Worm (Caenorhabditis elegans) whole organism, L1 larva: ENCODE results near the gene nspb-7.

Source experiments
- C34B4.2 ChIP-seq: sonication (generic microtip); optimal IDR thresholded peaks from 2 replicates; lab custom pipeline; 2017; ENCODE audit warnings: mild to moderate bottlenecking, missing genetic modification characterization, missing compliant biosample characterization
- F16B12.6 ChIP-seq: fragments of 150-350 bp; optimal IDR thresholded peaks from 2 replicates; lab custom pipeline; 2014; ENCODE audit warnings: missing biosample characterization, missing genetic modification characterization
- Y116A8C.19 ChIP-seq: sonication (generic microtip); optimal IDR thresholded peaks from 2 replicates; lab custom pipeline; 2016; ENCODE audit warnings: missing compliant biosample characterization, missing genetic modification characterization, borderline replicate concordance
- aha-1 ChIP-seq: fragments of 150-350 bp; optimal IDR thresholded peaks from 2 replicates; lab custom pipeline; 2014; ENCODE audit warnings: missing biosample characterization, missing genetic modification characterization
- alr-1 ChIP-seq: fragments of 200-800 bp; sonication (Bioruptor generic); optimal IDR thresholded peaks from 2 replicates; lab custom pipeline; 2018; ENCODE audit warnings: borderline replicate concordance, mild to moderate bottlenecking, missing genetic modification characterization, missing compliant biosample characterization
- ama-1 ChIP-seq: fragments of 150-350 bp; optimal IDR thresholded peaks from 2 replicates; lab custom pipeline; 2014
- ceh-63 ChIP-seq: fragments of 200-800 bp; sonication (Bioruptor generic); optimal IDR thresholded peaks from 2 replicates; lab custom pipeline; 2018; ENCODE audit warnings: mild to moderate bottlenecking, missing genetic modification characterization, missing compliant biosample characterization
- ceh-8 ChIP-seq: fragments of 200-800 bp; sonication (Bioruptor generic); optimal IDR thresholded peaks from 2 replicates; lab custom pipeline; 2018; ENCODE audit warnings: mild to moderate bottlenecking, missing genetic modification characterization, moderate library complexity, missing compliant biosample characterization
- ceh-82 ChIP-seq, 3 experiments: fragments of 150-350 bp in 1 of 3; sonication (generic microtip) in 2 of 3; optimal IDR thresholded peaks; 2 replicates each; lab custom pipeline; 2014 to 2017; ENCODE audit warnings: missing biosample characterization in 3 of 3, missing genetic modification characterization in 3 of 3
- ceh-90 ChIP-seq: sonication (generic microtip); optimal IDR thresholded peaks from 2 replicates; lab custom pipeline; 2016; ENCODE audit warnings: missing genetic modification characterization, missing compliant biosample characterization
- ces-1 ChIP-seq: fragments of 150-350 bp; optimal IDR thresholded peaks from 2 replicates; lab custom pipeline; 2014; ENCODE audit warnings: missing biosample characterization, missing genetic modification reagents, missing genetic modification characterization
- efl-3 ChIP-seq: fragments of 200-800 bp; sonication (Bioruptor generic); optimal IDR thresholded peaks from 2 replicates; lab custom pipeline; 2018; ENCODE audit warnings: mild to moderate bottlenecking, missing genetic modification characterization, missing compliant biosample characterization
- egl-13 ChIP-seq: sonication (generic microtip); optimal IDR thresholded peaks from 2 replicates; lab custom pipeline; 2016; ENCODE audit warnings: missing genotype, missing genetic modification reagents, missing genetic modification characterization, missing compliant biosample characterization
- egl-27 ChIP-seq, 2 experiments: fragments of 150-350 bp in 1 of 2; sonication (generic microtip); optimal IDR thresholded peaks; 3 replicates each; lab custom pipeline; 2017 to 2018; ENCODE audit warnings: missing biosample characterization in 2 of 2, missing genetic modification characterization in 2 of 2, missing genetic modification reagents in 2 of 2
- elt-3 ChIP-seq, 6 experiments: fragments of 150-350 bp in 1 of 6; sonication (generic microtip); optimal IDR thresholded peaks; 2 replicates each; lab custom pipeline; 2017 to 2018; ENCODE audit warnings: missing biosample characterization in 6 of 6, missing genetic modification characterization in 6 of 6, inconsistent platforms in 1 of 6
- ets-5 ChIP-seq: fragments of 200-800 bp; sonication (Bioruptor generic); IDR thresholded peaks from 2 replicates; pipeline ENCODE4 v1.3.6; 2022; ENCODE audit warnings: missing genetic modification characterization, missing compliant biosample characterization
- fkh-10 ChIP-seq: sonication (generic microtip); optimal IDR thresholded peaks from 2 replicates; lab custom pipeline; 2017; ENCODE audit warnings: missing biosample characterization, missing genetic modification reagents, missing genetic modification characterization
- fkh-4 ChIP-seq: sonication (generic microtip); optimal IDR thresholded peaks from 2 replicates; lab custom pipeline; 2016; ENCODE audit warnings: missing compliant biosample characterization, missing genetic modification characterization, borderline replicate concordance
- fkh-8 ChIP-seq: sonication (generic microtip); optimal IDR thresholded peaks from 2 replicates; lab custom pipeline; 2016; ENCODE audit warnings: mild to moderate bottlenecking, missing genetic modification characterization, missing compliant biosample characterization
- fos-1 ChIP-seq: fragments of 150-350 bp; optimal IDR thresholded peaks from 2 replicates; lab custom pipeline; 2014; ENCODE audit warnings: missing biosample characterization, missing genetic modification characterization
- grh-1 ChIP-seq: fragments of 200-800 bp; sonication (Bioruptor generic); IDR thresholded peaks from 2 replicates; pipeline ENCODE4 v1.3.6; 2022; ENCODE audit warnings: missing genetic modification reagents, missing genetic modification characterization, missing compliant biosample characterization
- hlh-17 ChIP-seq: fragments of 200-800 bp; sonication (Bioruptor generic); optimal IDR thresholded peaks from 2 replicates; lab custom pipeline; 2018; ENCODE audit warnings: missing genetic modification characterization, mild to moderate bottlenecking, missing compliant biosample characterization, moderate library complexity, borderline replicate concordance
- hpl-2 ChIP-seq: fragments of 150-350 bp; optimal IDR thresholded peaks from 2 replicates; lab custom pipeline; 2014; ENCODE audit warnings: missing biosample characterization, missing genetic modification reagents, missing genetic modification characterization
- jun-1 ChIP-seq: fragments of 150-350 bp; optimal IDR thresholded peaks from 2 replicates; lab custom pipeline; 2014; ENCODE audit warnings: missing biosample characterization, missing genetic modification reagents, missing genetic modification characterization
- lin-13 ChIP-seq: fragments of 150-350 bp; optimal IDR thresholded peaks from 2 replicates; lab custom pipeline; 2014; ENCODE audit warnings: missing biosample characterization, missing genetic modification reagents, missing genetic modification characterization
- lin-15B ChIP-seq: fragments of 150-350 bp; sonication (generic microtip); optimal IDR thresholded peaks from 3 replicates; lab custom pipeline; 2014; ENCODE audit warnings: missing biosample characterization, missing genetic modification characterization
- lin-35 ChIP-seq, 2 experiments: fragments of 150-350 bp; optimal IDR thresholded peaks; 2 replicates each; lab custom pipeline; 2014; ENCODE audit warnings: missing biosample characterization in 2 of 2, missing genetic modification characterization in 2 of 2, missing genetic modification reagents in 2 of 2
- lin-39 ChIP-seq: fragments of 150-350 bp; optimal IDR thresholded peaks from 2 replicates; lab custom pipeline; 2014; ENCODE audit warnings: missing biosample characterization, missing genetic modification reagents, missing genetic modification characterization
- lir-3 ChIP-seq: sonication (generic microtip); optimal IDR thresholded peaks from 2 replicates; lab custom pipeline; 2016; ENCODE audit warnings: mild to moderate bottlenecking, missing genetic modification characterization, moderate library complexity, missing compliant biosample characterization; ENCODE audit not compliant: poor library complexity
- mdl-1 ChIP-seq, 2 experiments: fragments of 150-350 bp; optimal IDR thresholded peaks; 2 replicates each; lab custom pipeline; 2014 to 2017; ENCODE audit warnings: missing biosample characterization in 2 of 2, missing genetic modification characterization in 2 of 2, inconsistent platforms in 1 of 2
- mep-1 ChIP-seq: fragments of 150-350 bp; optimal IDR thresholded peaks from 2 replicates; lab custom pipeline; 2014; ENCODE audit warnings: missing biosample characterization, missing genetic modification characterization
- nhr-11 ChIP-seq: fragments of 150-350 bp; optimal IDR thresholded peaks from 2 replicates; lab custom pipeline; 2014; ENCODE audit warnings: missing biosample characterization, missing genetic modification characterization
- nhr-237 ChIP-seq: fragments of 150-350 bp; optimal IDR thresholded peaks from 2 replicates; lab custom pipeline; 2014; ENCODE audit warnings: missing biosample characterization, missing genetic modification characterization
- nhr-28 ChIP-seq: fragments of 150-350 bp; optimal IDR thresholded peaks from 2 replicates; lab custom pipeline; 2014; ENCODE audit warnings: missing biosample characterization, missing genetic modification characterization
- nhr-47 ChIP-seq: sonication (generic microtip); optimal IDR thresholded peaks from 2 replicates; lab custom pipeline; 2016; ENCODE audit warnings: mild to moderate bottlenecking, missing genetic modification characterization, moderate library complexity, missing compliant biosample characterization
- nhr-71 ChIP-seq: sonication (generic microtip); optimal IDR thresholded peaks from 2 replicates; lab custom pipeline; 2016; ENCODE audit warnings: mild to moderate bottlenecking, missing genetic modification characterization, moderate library complexity, missing compliant biosample characterization
- nhr-76 ChIP-seq: sonication (generic microtip); optimal IDR thresholded peaks from 2 replicates; lab custom pipeline; 2017; ENCODE audit warnings: missing biosample characterization, missing genetic modification characterization
- nhr-77 ChIP-seq: fragments of 150-350 bp; optimal IDR thresholded peaks from 2 replicates; lab custom pipeline; 2014; ENCODE audit warnings: missing biosample characterization, missing genetic modification characterization
- pag-3 ChIP-seq: sonication (generic microtip); optimal IDR thresholded peaks from 2 replicates; lab custom pipeline; 2017; ENCODE audit warnings: missing genetic modification characterization, mild to moderate bottlenecking, missing compliant biosample characterization, antibody characterized with exemption, borderline replicate concordance; ENCODE audit not compliant: insufficient read depth
- pax-3 ChIP-seq: fragments of 200-800 bp; sonication (Bioruptor generic); optimal IDR thresholded peaks from 2 replicates; lab custom pipeline; 2018; ENCODE audit warnings: mild to moderate bottlenecking, missing genetic modification characterization, moderate library complexity, missing compliant biosample characterization
- pqm-1 ChIP-seq: sonication (generic microtip); optimal IDR thresholded peaks from 3 replicates; lab custom pipeline; 2017; ENCODE audit warnings: missing biosample characterization, missing genetic modification characterization
- skn-1 ChIP-seq: fragments of 150-350 bp; optimal IDR thresholded peaks from 2 replicates; lab custom pipeline; 2014; ENCODE audit warnings: missing biosample characterization, missing genetic modification characterization
- snpc-4 ChIP-seq: fragments of 150-350 bp; optimal IDR thresholded peaks from 2 replicates; lab custom pipeline; 2014; ENCODE audit warnings: missing biosample characterization, missing genetic modification characterization
- sox-4 ChIP-seq: sonication (generic microtip); optimal IDR thresholded peaks from 2 replicates; lab custom pipeline; 2016; ENCODE audit warnings: missing genetic modification characterization, missing compliant biosample characterization
- sptf-1 ChIP-seq: fragments of 150-350 bp; optimal IDR thresholded peaks from 2 replicates; lab custom pipeline; 2014; ENCODE audit warnings: missing biosample characterization, missing genetic modification characterization
- swsn-7 ChIP-seq: sonication (generic microtip); optimal IDR thresholded peaks from 2 replicates; lab custom pipeline; 2016; ENCODE audit warnings: missing genetic modification characterization, missing compliant biosample characterization
- tbx-2 ChIP-seq: sonication (generic microtip); optimal IDR thresholded peaks from 2 replicates; lab custom pipeline; 2016; ENCODE audit warnings: missing genetic modification characterization, missing compliant biosample characterization
- tlp-1 ChIP-seq: fragments of 150-350 bp; optimal IDR thresholded peaks from 2 replicates; lab custom pipeline; 2014; ENCODE audit warnings: missing biosample characterization, missing genetic modification characterization
- unc-62 ChIP-seq: fragments of 150-350 bp; optimal IDR thresholded peaks from 2 replicates; lab custom pipeline; 2014; ENCODE audit warnings: missing biosample characterization, missing genetic modification reagents, missing genetic modification characterization
- unc-98 ChIP-seq: fragments of 200-800 bp; sonication (Bioruptor generic); IDR thresholded peaks from 2 replicates; pipeline ENCODE4 v1.3.6; 2022; ENCODE audit warnings: missing genetic modification characterization, missing compliant biosample characterization
- xbp-1 ChIP-seq: sonication (generic microtip); optimal IDR thresholded peaks from 2 replicates; lab custom pipeline; 2016; ENCODE audit warnings: missing genetic modification characterization, missing compliant biosample characterization
- ztf-11 ChIP-seq, 2 experiments: sonication (generic microtip); optimal IDR thresholded peaks; 2 replicates each; lab custom pipeline; 2016 to 2017; ENCODE audit warnings: missing genetic modification characterization in 2 of 2, missing biosample characterization in 1 of 2, missing compliant biosample characterization in 1 of 2
- ztf-4 ChIP-seq: fragments of 150-350 bp; optimal IDR thresholded peaks from 2 replicates; lab custom pipeline; 2014; ENCODE audit warnings: missing biosample characterization, missing genetic modification characterization

Gene nspb-7

DNA sequence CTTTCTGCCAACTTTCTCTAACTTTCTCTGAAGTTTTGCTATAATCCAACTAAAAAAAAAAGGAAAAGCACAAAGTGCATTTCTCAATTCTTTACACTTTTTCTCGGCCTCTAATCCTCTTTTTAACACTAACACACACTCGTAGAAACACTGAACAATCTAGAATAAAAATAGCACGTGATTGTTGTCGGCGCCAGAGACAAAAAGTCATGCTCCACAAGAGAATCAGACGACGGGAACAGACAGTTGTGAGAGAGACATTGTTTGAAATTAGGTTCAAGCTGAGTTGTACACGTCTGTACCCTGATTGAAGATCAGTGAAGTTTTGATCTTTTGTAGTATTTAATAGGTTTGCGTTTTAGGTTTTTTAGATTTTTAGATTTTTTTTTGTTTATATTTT, 20.3 kb downstream of the nspb-7 start (continued):
- TF ChIP-seq grh-1 (GFP tag; lab: Robert Waterston, UW) (no peak), ets-5 (no peak), pqm-1 (tag; lab: Kevin White, UChicago) (no peak), fkh-4 (no peak), tlp-1 (tag; lab: Kevin White, UChicago) (no peak), ztf-4 (tag; lab: Kevin White, UChicago) (peak; percentile 69), nhr-28 (tag; lab: Kevin White, UChicago) (no peak), pax-3 (tag; lab: Kevin White, UChicago) (no peak), sox-4 (tag; lab: Kevin White, UChicago) (no peak), ceh-82 (tag; optimal IDR thresholded peaks at IDR 0.05; lab: Kevin White, UChicago) (no peak), lin-35 (GFP tag; optimal IDR thresholded peaks at IDR 0.05; lab: Kevin White, UChicago) (peak; percentile 56 to 80), efl-3 (GFP tag; lab: Kevin White, UChicago) (no peak), ceh-90 (tag; lab: Kevin White, UChicago) (no peak), unc-62 (GFP tag; lab: Kevin White, UChicago) (no peak), fos-1 (tag; lab: Kevin White, UChicago) (no peak), egl-13 (no peak), xbp-1 (tag; lab: Kevin White, UChicago) (peak; percentile 57), hlh-17 (GFP tag; lab: Kevin White, UChicago) (no peak), mep-1 (tag; lab: Kevin White, UChicago) (peak; percentile 73), nhr-76 (tag; lab: Kevin White, UChicago) (no peak), jun-1 (tag; lab: Kevin White, UChicago) (peak; percentile 25), ces-1 (no peak), sptf-1 (tag; lab: Kevin White, UChicago) (no peak), alr-1 (tag; lab: Kevin White, UChicago) (no peak), hpl-2 (GFP tag; lab: Kevin White, UChicago) (no peak), nhr-47 (peak; percentile 61), lin-15B (tag; lab: Kevin White, UChicago) (no peak), nhr-237 (tag; lab: Kevin White, UChicago) (no peak), C34B4.2 (no peak), ceh-8 (GFP tag; lab: Kevin White, UChicago) (no peak), egl-27 (tag; optimal IDR thresholded peaks at IDR 0.05; lab: Kevin White, UChicago) (peak in 1 of 2 experiments; percentile 10), lin-39 (no peak), swsn-7 (tag; lab: Kevin White, UChicago) (peak; percentile 69), nhr-71 (tag; lab: Kevin White, UChicago) (peak; percentile 95), elt-3 (tag; optimal IDR thresholded peaks at IDR 0.05; lab: Kevin White, UChicago) (peak in 2 of 6 experiments; percentile 38 to 54), nhr-77 (tag; lab: Kevin White, UChicago) (peak; percentile 84), F16B12.6 (tag; lab: Kevin White, UChicago) (no peak), ztf-11 (tag; optimal IDR thresholded peaks at IDR 0.05; lab: Kevin White, UChicago) (no peak), snpc-4 (tag; lab: Kevin White, UChicago) (peak; percentile 59), tbx-2 (peak; percentile 52), mdl-1 (tag; optimal IDR thresholded peaks at IDR 0.05; lab: Kevin White, UChicago) (peak in 1 of 2 experiments; percentile 89), aha-1 (tag; lab: Kevin White, UChicago) (no peak), lir-3 (tag; lab: Kevin White, UChicago) (peak; percentile 51), fkh-10 (GFP tag; lab: Kevin White, UChicago) (no peak), ama-1 (lab: Kevin White, UChicago) (peak; percentile 32), nhr-11 (peak; percentile 73), fkh-8 (tag; lab: Kevin White, UChicago) (peak; percentile 73), ceh-63 (GFP tag; lab: Kevin White, UChicago) (no peak), Y116A8C.19 (no peak), lin-13 (GFP tag; lab: Kevin White, UChicago) (peak; percentile 57), unc-98 (no peak), pag-3 (no peak), skn-1 (tag; lab: Kevin White, UChicago) (peak; percentile 54)
